Fruit fly (Drosophila melanogaster) Kc167 (cell line): ENCODE data around the gene CG14718.

Source experiments
- Myc ChIP-seq: fragments of >200 bp; optimal IDR thresholded peaks from 2 replicates; lab custom pipeline; 2017; ENCODE audit warnings: missing external identifiers
- Sin3A ChIP-seq: fragments of >200 bp; optimal IDR thresholded peaks from 2 replicates; lab custom pipeline; 2018; ENCODE audit warnings: missing external identifiers
- h ChIP-seq: fragments of >200 bp; optimal IDR thresholded peaks from 3 replicates; lab custom pipeline; 2018; ENCODE audit warnings: missing external identifiers
- insv ChIP-seq: fragments of >200 bp; optimal IDR thresholded peaks from 3 replicates; lab custom pipeline; 2018; ENCODE audit warnings: missing external identifiers
- psq ChIP-seq: fragments of >200 bp; optimal IDR thresholded peaks from 2 replicates; lab custom pipeline; 2017; ENCODE audit warnings: missing external identifiers
- ttk ChIP-seq: sonication (Bioruptor generic); optimal IDR thresholded peaks from 2 replicates; lab custom pipeline; 2017; ENCODE audit warnings: missing external identifiers

The CG14718 gene

DNA sequence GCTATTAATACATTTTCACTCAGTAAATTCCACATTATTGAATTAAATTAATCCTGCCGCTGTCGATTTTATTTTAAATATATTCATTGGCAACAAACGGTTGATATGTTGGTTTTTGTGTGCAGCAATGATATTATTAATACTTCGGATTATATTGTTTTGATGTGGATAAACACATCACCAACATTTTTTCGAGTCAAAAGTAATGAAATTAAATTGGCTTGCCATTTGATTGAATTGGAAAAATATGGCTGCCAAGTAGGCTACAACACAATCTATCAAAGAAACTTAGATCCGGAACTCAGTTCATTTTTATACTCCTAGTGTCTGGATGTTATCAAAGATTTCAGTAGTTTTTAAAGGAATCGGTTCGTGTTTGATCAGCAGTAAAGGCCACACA lies at the start of gene CG14718:
Gene CG14718, plus strand, starts transcription at position 301 of the 400 bp plus-strand sequence.
- no peak for TF ChIP-seq psq (lab: Kevin White, UChicago)
- no peak for TF ChIP-seq ttk (lab: Kevin White, UChicago)
- no peak for TF ChIP-seq Sin3A (lab: Kevin White, UChicago)
- no peak for TF ChIP-seq h (lab: Kevin White, UChicago)
- TF ChIP-seq insv (lab: Kevin White, UChicago) = no peak
- no peak for TF ChIP-seq Myc (lab: Kevin White, UChicago)

dm6 chr3R:11655873-11656374 lies 44.5 kb upstream of the CG14718 start, which contains the start of gene CG42327:
TSS of gene CG42327 (plus strand) at chr3R:11656149.
- TF ChIP-seq Myc (lab: Kevin White, UChicago) (no peak), h (lab: Kevin White, UChicago) (no peak), ttk (lab: Kevin White, UChicago) (no peak), insv (lab: Kevin White, UChicago) (no peak), Sin3A (lab: Kevin White, UChicago) (no peak), psq (lab: Kevin White, UChicago) (no peak)

DNA sequence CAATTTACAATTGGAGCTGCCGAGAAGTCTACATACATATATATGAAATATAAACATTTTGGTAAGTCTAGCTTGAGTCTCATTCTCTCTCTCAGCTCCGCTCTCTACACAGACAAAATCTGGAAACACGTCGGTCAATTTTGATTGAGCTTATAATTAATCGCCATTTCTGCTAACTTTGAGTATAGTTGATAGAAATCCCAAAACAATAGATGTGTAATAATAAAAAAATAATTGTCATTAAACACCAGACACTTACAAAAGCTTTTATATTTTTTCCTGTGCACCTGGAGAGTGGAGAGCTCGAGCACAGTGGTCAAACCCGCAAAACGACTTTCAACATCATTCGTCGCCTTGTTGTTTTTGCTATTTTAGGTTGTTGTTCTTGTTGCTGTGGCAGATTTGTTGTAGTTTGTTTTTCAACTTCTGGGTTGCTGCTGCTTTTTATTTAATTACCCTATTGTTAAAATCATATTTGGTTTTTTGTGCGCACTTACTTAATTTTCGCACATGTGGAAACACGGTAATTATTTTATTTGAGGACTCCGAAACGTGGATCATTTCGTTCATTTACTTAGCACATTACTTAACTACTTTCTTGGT lies 43.7 kb upstream of the CG14718 start:
- TF ChIP-seq Sin3A (lab: Kevin White, UChicago) (no peak), h (lab: Kevin White, UChicago) (no peak), psq (lab: Kevin White, UChicago) (no peak), Myc (lab: Kevin White, UChicago) (no peak), ttk (lab: Kevin White, UChicago) (no peak), insv (lab: Kevin White, UChicago) (no peak)

DNA sequence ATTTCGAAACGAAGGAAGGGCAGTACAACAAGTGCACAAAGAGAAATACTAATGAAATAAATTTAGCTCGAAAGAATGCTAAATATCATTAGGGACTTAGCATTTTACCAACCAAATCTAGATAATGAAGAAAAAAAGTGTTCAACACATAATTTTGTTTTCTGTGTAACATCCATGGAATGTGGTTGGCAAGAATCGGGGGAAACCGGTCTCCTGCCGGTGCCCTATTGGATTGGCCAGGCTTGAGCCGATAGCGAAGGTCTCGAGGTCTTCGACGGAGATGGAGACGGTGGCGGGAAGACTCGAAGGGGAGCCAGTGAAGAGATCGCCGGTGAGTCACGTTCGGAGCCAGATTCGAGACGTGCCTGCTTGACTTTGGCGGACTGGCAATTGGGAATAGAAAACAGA lies 42.6 kb upstream of the CG14718 start:
- TF ChIP-seq Myc (lab: Kevin White, UChicago) (no peak), Sin3A (lab: Kevin White, UChicago) (no peak)

- TF ChIP-seq h (lab: Kevin White, UChicago) (no peak), psq (lab: Kevin White, UChicago) (no peak), insv (lab: Kevin White, UChicago) (no peak), ttk (lab: Kevin White, UChicago) (no peak), Myc (lab: Kevin White, UChicago) (no peak)
Observed at dm6 chr3R:11661187-11661586, 39.2 kb upstream of the CG14718 start.

DNA sequence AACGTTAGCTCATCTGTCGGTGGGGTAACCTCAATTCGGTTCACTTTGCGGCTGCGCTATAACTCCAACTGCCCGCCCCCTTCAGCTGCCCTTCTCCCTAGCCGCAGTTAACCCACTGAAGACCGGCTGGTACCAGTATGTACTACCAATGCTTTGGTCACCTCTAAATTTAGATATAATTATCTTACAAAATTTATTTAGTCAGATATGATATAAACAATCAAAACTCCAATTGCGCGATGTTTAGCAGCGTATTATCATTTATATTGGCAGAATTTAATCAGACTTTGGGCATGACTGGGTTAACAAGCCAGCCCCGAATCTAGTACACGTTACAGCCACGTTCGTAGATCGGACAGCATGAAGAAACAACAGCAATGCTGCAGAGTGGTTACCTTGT lies 38.7 kb upstream of the CG14718 start:
- TF ChIP-seq h (lab: Kevin White, UChicago) (no peak), psq (lab: Kevin White, UChicago) (no peak), Sin3A (lab: Kevin White, UChicago) (no peak), Myc (lab: Kevin White, UChicago) (no peak), insv (lab: Kevin White, UChicago) (no peak), ttk (lab: Kevin White, UChicago) (no peak)

DNA sequence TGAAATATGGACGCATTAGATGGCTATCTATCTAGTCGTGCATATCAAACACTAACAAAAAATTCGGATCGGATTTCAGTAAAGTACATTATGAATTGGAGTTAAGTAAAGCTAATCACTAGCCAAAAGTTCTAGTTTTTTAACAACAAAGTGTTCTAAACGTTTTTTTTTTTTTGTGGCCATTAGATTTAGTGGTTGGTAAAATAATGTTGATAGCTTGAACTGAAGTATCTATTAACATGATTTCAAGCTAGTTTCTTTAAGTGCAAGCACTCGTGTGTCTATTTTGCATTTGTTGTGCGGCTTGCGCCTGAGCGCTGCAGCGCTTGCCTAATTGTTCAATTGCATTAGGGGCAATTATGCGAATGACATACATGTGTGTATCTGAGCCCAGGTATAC lies 37.8 kb upstream of the CG14718 start:
- no peak for TF ChIP-seq insv (lab: Kevin White, UChicago)
- no peak for TF ChIP-seq Sin3A (lab: Kevin White, UChicago)
- no peak for TF ChIP-seq psq (lab: Kevin White, UChicago)

- no peak for TF ChIP-seq Sin3A (lab: Kevin White, UChicago)
- no peak for TF ChIP-seq psq (lab: Kevin White, UChicago)
- no peak for TF ChIP-seq ttk (lab: Kevin White, UChicago)
- TF ChIP-seq insv (lab: Kevin White, UChicago) = no peak
- TF ChIP-seq h (lab: Kevin White, UChicago) = no peak
- no peak for TF ChIP-seq Myc (lab: Kevin White, UChicago)
Observed at dm6 chr3R:11663441-11663840, 37.0 kb upstream of the CG14718 start.

DNA sequence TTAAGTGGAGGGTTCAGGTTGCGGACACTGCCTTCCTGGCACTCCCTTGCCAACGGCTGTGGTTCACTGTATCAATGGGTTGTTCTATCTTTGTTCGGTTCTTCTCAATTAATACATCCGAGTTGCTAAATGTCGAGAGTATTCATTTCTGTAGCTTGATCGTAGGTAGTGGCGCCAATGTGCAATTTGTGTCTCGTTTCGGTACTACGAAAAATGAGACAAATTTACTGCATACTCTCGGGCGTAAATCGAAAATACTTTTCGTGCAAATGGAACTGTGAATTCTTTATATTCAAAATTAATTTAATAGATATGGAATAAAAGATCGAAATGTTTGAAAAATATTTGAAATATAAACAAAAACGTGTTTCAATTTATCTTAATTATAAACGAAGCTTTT lies 34.9 kb upstream of the CG14718 start:
- TF ChIP-seq insv (lab: Kevin White, UChicago) = no peak
- TF ChIP-seq Sin3A (lab: Kevin White, UChicago) = no peak
- TF ChIP-seq ttk (lab: Kevin White, UChicago) = no peak
- no peak for TF ChIP-seq Myc (lab: Kevin White, UChicago)
- TF ChIP-seq h (lab: Kevin White, UChicago) = no peak
- no peak for TF ChIP-seq psq (lab: Kevin White, UChicago)

DNA sequence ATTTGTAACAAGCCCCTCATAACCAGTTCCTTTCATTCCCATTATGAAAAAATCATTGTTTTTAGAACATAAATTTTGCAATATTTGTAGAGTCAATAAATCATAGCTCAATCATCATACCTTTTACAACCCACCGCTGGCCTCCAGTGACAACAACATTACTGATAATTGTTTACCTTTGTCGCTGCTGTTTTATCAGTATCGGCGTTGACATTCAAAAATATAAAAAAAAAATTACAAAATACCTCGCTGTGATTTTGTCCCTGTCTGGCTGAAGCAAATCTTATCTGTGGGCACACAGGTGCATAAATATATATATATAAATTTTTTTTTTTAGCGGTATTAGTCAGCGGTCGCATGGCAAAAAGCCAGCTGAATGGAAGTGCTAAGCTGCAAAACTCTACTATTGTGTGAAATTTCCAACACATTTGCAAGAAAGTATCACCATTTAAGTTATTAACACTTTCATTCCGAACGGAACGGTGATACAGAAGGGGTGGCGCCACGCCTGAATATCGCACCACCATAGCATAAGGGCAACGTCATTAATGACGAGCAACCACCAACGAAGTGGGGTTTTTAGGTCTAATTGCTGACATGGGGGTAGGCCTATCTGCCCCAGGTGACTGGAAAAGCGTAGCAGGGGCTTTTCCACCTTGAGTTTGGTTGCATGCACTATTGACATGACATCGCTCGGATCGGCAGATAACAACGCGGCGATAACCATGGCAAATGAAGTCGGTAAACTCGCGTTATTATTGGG lies 34.3 kb upstream of the CG14718 start:
- TF ChIP-seq h (lab: Kevin White, UChicago) = no peak
- TF ChIP-seq Myc (lab: Kevin White, UChicago) = no peak
- no peak for TF ChIP-seq insv (lab: Kevin White, UChicago)
- TF ChIP-seq Sin3A (lab: Kevin White, UChicago) = no peak
- TF ChIP-seq psq (lab: Kevin White, UChicago) = no peak
- TF ChIP-seq ttk (lab: Kevin White, UChicago) = no peak

- TF ChIP-seq h (lab: Kevin White, UChicago) (no peak), psq (lab: Kevin White, UChicago) (no peak), insv (lab: Kevin White, UChicago) (no peak), ttk (lab: Kevin White, UChicago) (no peak), Myc (lab: Kevin White, UChicago) (no peak), Sin3A (lab: Kevin White, UChicago) (no peak)
Observed at dm6 chr3R:11669017-11669953, 31.1 kb upstream of the CG14718 start.
